Worm (Caenorhabditis elegans) whole organism, mixed stage, embryonic: ENCODE results near the gene ocr-1.

Source experiments
- bed-3 ChIP-seq: fragments of 200-800 bp; sonication (Bioruptor generic); optimal IDR thresholded peaks from 3 replicates; lab custom pipeline; 2018; ENCODE audit warnings: mild to moderate bottlenecking, missing genetic modification characterization, moderate library complexity, missing compliant biosample characterization
- ceh-39 ChIP-seq: fragments of 150-350 bp; optimal IDR thresholded peaks from 2 replicates; lab custom pipeline; 2014; ENCODE audit warnings: missing biosample characterization, missing genetic modification characterization
- drap-1 ChIP-seq: fragments of 200-800 bp; sonication (Bioruptor generic); optimal IDR thresholded peaks from 3 replicates; lab custom pipeline; 2018; ENCODE audit warnings: mild to moderate bottlenecking, missing genetic modification characterization, missing compliant biosample characterization
- elt-1 ChIP-seq: sonication (generic microtip); optimal IDR thresholded peaks from 2 replicates; lab custom pipeline; 2017; ENCODE audit warnings: missing genetic modification characterization, mild to moderate bottlenecking, missing compliant biosample characterization, antibody characterized with exemption, moderate library complexity, borderline replicate concordance; ENCODE audit not compliant: insufficient read depth
- elt-3 ChIP-seq: fragments of 150-350 bp; optimal IDR thresholded peaks from 2 replicates; lab custom pipeline; 2014; ENCODE audit warnings: missing biosample characterization, missing genetic modification characterization
- lsy-2 ChIP-seq: fragments of 150-350 bp; optimal IDR thresholded peaks from 2 replicates; lab custom pipeline; 2014; ENCODE audit warnings: missing biosample characterization, missing genetic modification characterization
- nhr-12 ChIP-seq: fragments of 150-350 bp; optimal IDR thresholded peaks from 2 replicates; lab custom pipeline; 2014; ENCODE audit warnings: missing biosample characterization, missing genetic modification characterization
- nhr-76 ChIP-seq: sonication (generic microtip); optimal IDR thresholded peaks from 2 replicates; lab custom pipeline; 2017; ENCODE audit warnings: missing biosample characterization, missing genetic modification characterization
- sptf-1 ChIP-seq: sonication (generic microtip); optimal IDR thresholded peaks from 2 replicates; lab custom pipeline; 2017; ENCODE audit warnings: mild to moderate bottlenecking, missing genetic modification characterization, moderate library complexity, missing compliant biosample characterization
- unc-39 ChIP-seq: fragments of 150-350 bp; optimal IDR thresholded peaks from 2 replicates; lab custom pipeline; 2014; ENCODE audit warnings: missing biosample characterization, missing genetic modification characterization
- unc-62 ChIP-seq: fragments of 150-350 bp; optimal IDR thresholded peaks from 2 replicates; lab custom pipeline; 2014; ENCODE audit warnings: missing biosample characterization, missing genetic modification reagents, missing genetic modification characterization
- zip-8 ChIP-seq: fragments of 150-350 bp; optimal IDR thresholded peaks from 2 replicates; lab custom pipeline; 2014; ENCODE audit warnings: missing biosample characterization, missing genetic modification characterization

DNA sequence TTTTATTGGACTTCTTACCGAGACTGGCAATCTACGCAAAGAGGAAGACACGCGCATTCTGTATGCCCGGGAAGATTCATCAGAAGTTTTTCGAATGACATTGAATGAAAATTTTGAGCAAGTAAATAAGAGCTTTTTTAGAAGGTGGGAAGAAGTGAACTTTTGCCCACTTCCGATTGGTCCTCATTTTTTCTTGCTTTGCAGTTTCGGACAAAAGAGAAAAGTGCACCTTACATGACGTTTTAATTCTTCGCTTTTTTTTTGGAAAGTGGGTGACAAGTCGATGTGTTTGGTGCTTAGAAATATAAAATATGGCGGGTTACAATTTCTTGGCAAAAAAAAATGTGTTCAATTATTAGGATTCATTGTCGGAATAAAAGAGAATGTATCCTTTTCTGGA is 40.2 kb downstream of the ocr-1 start, which contains the start of gene secs-1:
- TF ChIP-seq nhr-76 (tag; lab: Kevin White, UChicago) = no peak
- no peak for TF ChIP-seq elt-1 (tag; lab: Kevin White, UChicago)
- TF ChIP-seq unc-62 (GFP tag; lab: Kevin White, UChicago) = no peak
- no peak for TF ChIP-seq ceh-39
- TF ChIP-seq lsy-2 = no peak
- TF ChIP-seq bed-3 (GFP tag; lab: Kevin White, UChicago) = no peak
- TF ChIP-seq unc-39 (tag; lab: Kevin White, UChicago) = no peak
- no peak for TF ChIP-seq drap-1 (GFP tag; lab: Kevin White, UChicago)
- no peak for TF ChIP-seq zip-8 (tag; lab: Kevin White, UChicago)
- no peak for TF ChIP-seq sptf-1 (tag; lab: Kevin White, UChicago)
- TF ChIP-seq elt-3 (tag; lab: Kevin White, UChicago) = no peak
- no peak for TF ChIP-seq nhr-12 (tag; lab: Kevin White, UChicago)
